Fruit fly (Drosophila melanogaster): ENCODE data around the gene Pgant6.

Pgant6 gene

DNA sequence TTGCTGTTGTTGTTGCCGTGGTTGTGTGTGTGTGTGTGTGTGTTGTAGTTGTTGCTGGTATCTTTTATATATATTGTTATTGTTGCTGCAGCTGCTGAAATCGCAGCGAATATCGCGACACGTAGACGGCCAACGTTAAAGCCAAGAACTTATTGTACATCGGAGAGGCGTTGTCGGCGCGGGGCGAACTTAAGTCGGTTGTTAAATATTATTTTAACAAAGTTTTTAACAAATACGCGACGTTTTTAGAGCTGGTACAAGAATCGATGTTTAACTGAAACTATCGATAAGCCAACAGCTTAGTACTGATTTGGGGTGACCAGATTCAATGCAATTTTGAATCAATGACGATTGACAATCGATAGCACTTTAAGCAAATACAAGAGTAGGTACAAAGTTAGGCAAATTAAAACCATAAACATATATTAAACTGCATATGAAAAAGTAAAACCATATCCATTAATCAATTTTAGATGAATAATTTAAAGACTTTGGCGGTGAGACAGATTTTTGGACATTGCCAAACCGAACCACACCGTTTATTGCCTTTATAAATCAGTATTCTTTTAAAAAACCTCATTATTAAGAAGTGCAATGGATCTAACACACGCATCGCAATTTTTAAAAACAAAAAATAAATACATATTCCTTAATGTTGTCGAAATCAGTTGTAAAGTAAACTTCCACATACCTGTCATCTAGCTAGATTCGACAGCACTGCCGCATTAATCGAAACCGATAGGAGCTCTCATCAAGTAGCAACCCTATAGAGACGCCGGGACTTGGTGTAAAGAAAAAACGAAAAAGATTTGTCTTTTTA is 15.6 kb upstream of the Pgant6 start, which contains the start of the genes Mrtf and Non2 (continued):
- TF ChIP-seq CG8359 (GFP tag; optimal IDR thresholded peaks at IDR 0.05; ENCODE audit: borderline replicate concordance) = no peak
- peak; percentile 45 for TF ChIP-seq fd3F (GFP tag; optimal IDR thresholded peaks at IDR 0.05)
- no peak for TF ChIP-seq trh (GFP tag; optimal IDR thresholded peaks at IDR 0.05)
- peak; percentile 43; the same call in 2 of the 3 replicates for TF ChIP-seq zfh1 (GFP tag; IDR thresholded peaks at IDR 0.05)
- peak; percentile 47 for TF ChIP-seq CG10366 (GFP tag; IDR thresholded peaks at IDR 0.05)
- no peak for TF ChIP-seq CG8281 (tag; optimal IDR thresholded peaks at IDR 0.05)
- peak; percentile 62 for TF ChIP-seq Nf-YC (tag; optimal IDR thresholded peaks at IDR 0.05)
- peak; percentile 64 for TF ChIP-seq grau (tag; optimal IDR thresholded peaks at IDR 0.05)
- TF ChIP-seq tin (GFP tag; optimal IDR thresholded peaks at IDR 0.05) = peak; percentile 66
- peak; percentile 70 for TF ChIP-seq Hsf (GFP tag; optimal IDR thresholded peaks at IDR 0.05)
- no peak for TF ChIP-seq CG1647 (GFP tag; optimal IDR thresholded peaks at IDR 0.05)
- TF ChIP-seq sens-2 (GFP tag; IDR thresholded peaks at IDR 0.05) = no peak
- peak; percentile 9 for TF ChIP-seq ATbp (GFP tag; optimal IDR thresholded peaks at IDR 0.05)
- TF ChIP-seq ase (GFP tag; IDR thresholded peaks at IDR 0.05) = no peak
- TF ChIP-seq gfzf (GFP tag; optimal IDR thresholded peaks at IDR 0.05) = peak; percentile 19
- TF ChIP-seq Deaf1 (tag; optimal IDR thresholded peaks at IDR 0.05) = peak; percentile 21
- TF ChIP-seq ems (GFP tag; optimal IDR thresholded peaks at IDR 0.05) = peak; percentile 50
- TF ChIP-seq emc (GFP tag; optimal IDR thresholded peaks at IDR 0.05) = peak; percentile 35
- 0 out of 2 replicates have a peak, but pooled peaks have one; percentile 41 for TF ChIP-seq CG4404 (GFP tag; IDR thresholded peaks at IDR 0.05)
- TF ChIP-seq CG9817 (tag; optimal IDR thresholded peaks at IDR 0.05) = peak; percentile 60
- TF ChIP-seq CG11085 (GFP tag; IDR thresholded peaks at IDR 0.05) = no peak
- TF ChIP-seq tap (tag; optimal IDR thresholded peaks at IDR 0.05) = no peak
- peak; percentile 33 for TF ChIP-seq Hmx (GFP tag; optimal IDR thresholded peaks at IDR 0.05)
- TF ChIP-seq CG4360 (GFP tag; IDR thresholded peaks at IDR 0.05) = peak; percentile 95
- peak; percentile 57 for TF ChIP-seq maf-S (GFP tag; optimal IDR thresholded peaks at IDR 0.05)
- TF ChIP-seq fru (optimal IDR thresholded peaks at IDR 0.05) = no peak
- peak; percentile 33; the same call in 1 of the 2 replicates for TF ChIP-seq Nf-YA (GFP tag; IDR thresholded peaks at IDR 0.05)
- TF ChIP-seq CG7987 (GFP tag; optimal IDR thresholded peaks at IDR 0.05) = no peak
- peak; percentile 25 for TF ChIP-seq unpg (GFP tag; optimal IDR thresholded peaks at IDR 0.05)
- peak; percentile 16 for TF ChIP-seq CG12744 (GFP tag; optimal IDR thresholded peaks at IDR 0.05)
- peak; percentile 27 to 53 for TF ChIP-seq chif (GFP tag; optimal IDR thresholded peaks at IDR 0.05)
- peak; percentile 30; the same call in 1 of the 2 replicates for TF ChIP-seq CG6689 (GFP tag; IDR thresholded peaks at IDR 0.05)
- TF ChIP-seq Rx (GFP tag; IDR thresholded peaks at IDR 0.05) = no peak
- peak; percentile 26; the same call in 1 of the 3 replicates for TF ChIP-seq Dbx (GFP tag; IDR thresholded peaks at IDR 0.05)
- no peak for TF ChIP-seq CG12219 (GFP tag; optimal IDR thresholded peaks at IDR 0.05)
- peak; percentile 1 for TF ChIP-seq Spps (tag; optimal IDR thresholded peaks at IDR 0.05)
- TF ChIP-seq CG10565 (GFP tag; optimal IDR thresholded peaks at IDR 0.05) = no peak
- peak in 1 of 2 experiments; percentile 6 for TF ChIP-seq Eip74EF (GFP tag; optimal IDR thresholded peaks at IDR 0.05)
- no peak for TF ChIP-seq odd (GFP tag; optimal IDR thresholded peaks at IDR 0.05)
- peak; percentile 71 for TF ChIP-seq CG18619 (GFP tag; optimal IDR thresholded peaks at IDR 0.05)
- TF ChIP-seq CG17912 (GFP tag; optimal IDR thresholded peaks at IDR 0.05) = no peak
- 0 out of 3 replicates have a peak, but pooled peaks have one; percentile 45 for TF ChIP-seq CG11695 (GFP tag; IDR thresholded peaks at IDR 0.05)
- peak; percentile 26 for TF ChIP-seq Nf-YB (GFP tag; optimal IDR thresholded peaks at IDR 0.05)
- peak; percentile 5 for TF ChIP-seq CG3163 (GFP tag; optimal IDR thresholded peaks at IDR 0.05)
- 0 out of 2 replicates have a peak, but pooled peaks have one; percentile 28 for TF ChIP-seq CG32767 (GFP tag; IDR thresholded peaks at IDR 0.05)
- TF ChIP-seq CG10959 (GFP tag; IDR thresholded peaks at IDR 0.05) = no peak
- TF ChIP-seq Gsc (GFP tag; IDR thresholded peaks at IDR 0.05) = no peak
- TF ChIP-seq PHDP (tag; optimal IDR thresholded peaks at IDR 0.05) = peak; percentile 0
- no peak for TF ChIP-seq crc (GFP tag; optimal IDR thresholded peaks at IDR 0.05)

Measured in whole organism, embryonic.